Worm (Caenorhabditis elegans): ENCODE data around the gene C31B8.7.

ce11 chrV:2888681-2889080 is 14.4 kb downstream of the C31B8.7 start, which contains the start of gene srw-4:
- TF ChIP-seq flt-1 (GFP tag; IDR thresholded peaks at IDR 0.05) = no peak
- TF ChIP-seq ref-1 (GFP tag; conservative IDR thresholded peaks at IDR 0.05) = no peak
- no peak for TF ChIP-seq cog-1 (tag; optimal IDR thresholded peaks at IDR 0.05)

Data from whole organism, midembryonic.